Fruit fly (Drosophila melanogaster) ovary, adult (tissue): ENCODE measurements around the gene CG2641.

Source experiments
- CG17801 ChIP-seq: fragments of 200-800 bp; optimal IDR thresholded peaks from 2 replicates; lab custom pipeline; 2019; ENCODE audit warnings: missing biosample characterization, mild to moderate bottlenecking, missing genetic modification characterization, moderate library complexity; ENCODE audit not compliant: partially characterized antibody

The CG2641 gene

DNA sequence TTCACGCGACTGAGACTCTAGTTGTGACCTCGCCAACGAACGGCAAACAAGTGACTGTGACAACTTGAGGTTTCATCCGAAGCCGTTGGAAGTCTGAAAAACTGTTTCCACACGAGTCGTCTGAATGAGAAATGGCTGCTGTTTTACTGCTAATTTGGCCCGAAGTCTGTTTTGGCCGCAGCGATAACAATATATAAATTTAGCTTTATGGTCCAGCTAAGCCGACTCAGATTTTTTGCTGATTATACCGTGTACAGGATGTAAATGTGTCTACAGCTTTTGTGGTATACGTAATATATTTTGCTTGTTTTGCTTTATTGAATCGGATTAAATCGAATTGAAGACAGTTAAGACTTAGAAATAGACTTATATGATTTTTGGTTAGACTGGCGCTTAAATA, 10.5 kb downstream of the CG2641 start, which contains the start of gene CG18268:
TSS of gene CG18268 (minus strand) at position 101 of the 400 bp plus-strand sequence.
- TF ChIP-seq CG17801 (GFP tag; lab: Kevin White, UChicago), result no peak

dm6 chr3R:7809662-7810621, 16.1 kb downstream of the CG2641 start, which contains the start of the genes CG2993 and sgll:
TSS of gene CG2993 (minus strand) at chr3R:7810014.
TSS of gene sgll (plus strand) at chr3R:7810532.
- peak; percentile 29 for TF ChIP-seq CG17801 (GFP tag; lab: Kevin White, UChicago)

- TF ChIP-seq CG17801 (GFP tag; lab: Kevin White, UChicago), result no peak
Observed at dm6 chr3R:7811514-7811913, 17.6 kb downstream of the CG2641 start, which contains the start of gene CG31473. TSS of gene CG31473 (plus strand) at chr3R:7811814.

dm6 chr3R:7813518-7813917, 19.6 kb downstream of the CG2641 start:
- TF ChIP-seq CG17801 (GFP tag; lab: Kevin White, UChicago), result no peak

DNA sequence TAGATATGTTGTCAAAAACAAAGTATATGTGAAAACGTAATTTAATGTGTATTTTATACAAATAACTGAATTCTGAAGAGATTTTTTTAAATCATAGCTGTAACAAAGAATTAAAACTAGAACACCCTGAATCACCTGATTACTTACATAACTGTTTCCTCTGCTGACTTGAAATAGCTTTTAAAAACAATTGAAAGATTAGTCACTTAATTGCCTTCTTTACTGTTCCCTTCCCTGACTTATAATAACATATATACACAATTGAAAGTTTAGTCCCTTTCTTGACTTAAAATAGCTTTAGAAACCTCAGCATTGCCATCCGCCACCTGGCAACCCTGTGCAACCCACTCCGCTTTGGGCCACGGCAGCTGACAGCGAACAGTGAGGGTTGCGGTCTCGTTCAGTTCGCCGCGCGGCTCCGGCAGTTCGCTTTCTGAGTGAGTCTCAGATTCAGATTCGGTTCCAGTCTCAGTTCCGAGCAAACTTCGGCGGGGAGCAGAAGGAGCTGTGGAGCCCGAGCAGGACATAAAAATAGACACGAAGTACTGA, 20.2 kb downstream of the CG2641 start, which contains the start of gene CG34384:
TSS of gene CG34384 (plus strand) at position 381 of the 549 bp plus-strand sequence.
- TF ChIP-seq CG17801 (GFP tag; lab: Kevin White, UChicago), result no peak

dm6 chr3R:7821559-7821958, 27.7 kb downstream of the CG2641 start:
- TF ChIP-seq CG17801 (GFP tag; lab: Kevin White, UChicago), result no peak
